Worm (Caenorhabditis elegans) whole organism, L1 larva: ENCODE data around the gene srh-7.

Experiments used
- ceh-88 ChIP-seq: fragments of 200-800 bp; sonication (Bioruptor generic); IDR thresholded peaks from 2 replicates; pipeline ENCODE4 v1.3.6; 2022; ENCODE audit warnings: missing genetic modification characterization, missing compliant biosample characterization
- elt-3 ChIP-seq, 6 experiments: fragments of 150-350 bp in 1 of 6; sonication (generic microtip); optimal IDR thresholded peaks; 2 replicates each; lab custom pipeline; 2017 to 2018; ENCODE audit warnings: missing biosample characterization in 6 of 6, missing genetic modification characterization in 6 of 6, inconsistent platforms in 1 of 6
- fos-1 ChIP-seq: fragments of 150-350 bp; optimal IDR thresholded peaks from 2 replicates; lab custom pipeline; 2014; ENCODE audit warnings: missing biosample characterization, missing genetic modification characterization
- mdl-1 ChIP-seq, 2 experiments: fragments of 150-350 bp; optimal IDR thresholded peaks; 2 replicates each; lab custom pipeline; 2014 to 2017; ENCODE audit warnings: missing biosample characterization in 2 of 2, missing genetic modification characterization in 2 of 2, inconsistent platforms in 1 of 2
- mef-2 ChIP-seq: fragments of 150-350 bp; optimal IDR thresholded peaks from 2 replicates; lab custom pipeline; 2014; ENCODE audit warnings: missing biosample characterization, missing genetic modification characterization
- nhr-11 ChIP-seq: fragments of 150-350 bp; optimal IDR thresholded peaks from 2 replicates; lab custom pipeline; 2014; ENCODE audit warnings: missing biosample characterization, missing genetic modification characterization
- nhr-28 ChIP-seq: fragments of 150-350 bp; optimal IDR thresholded peaks from 2 replicates; lab custom pipeline; 2014; ENCODE audit warnings: missing biosample characterization, missing genetic modification characterization
- rnt-1 ChIP-seq: sonication (generic microtip); optimal IDR thresholded peaks from 2 replicates; lab custom pipeline; 2016; ENCODE audit warnings: mild to moderate bottlenecking, missing genetic modification characterization, moderate library complexity, missing compliant biosample characterization
- skn-1 ChIP-seq: fragments of 150-350 bp; optimal IDR thresholded peaks from 2 replicates; lab custom pipeline; 2014; ENCODE audit warnings: missing biosample characterization, missing genetic modification characterization
- sup-37 ChIP-seq: fragments of 200-800 bp; sonication (Bioruptor generic); optimal IDR thresholded peaks from 2 replicates; lab custom pipeline; 2018; ENCODE audit warnings: mild to moderate bottlenecking, missing genetic modification characterization, missing compliant biosample characterization
- tbx-2 ChIP-seq: sonication (generic microtip); optimal IDR thresholded peaks from 2 replicates; lab custom pipeline; 2016; ENCODE audit warnings: missing genetic modification characterization, missing compliant biosample characterization

ce11 chrV:3970410-3970809 lies 37.6 kb upstream of the srh-7 start, which contains the start of gene cyp-34A9:
- no peak for TF ChIP-seq mdl-1 (tag; optimal IDR thresholded peaks at IDR 0.05; lab: Kevin White, UChicago)
- TF ChIP-seq nhr-28 (tag; lab: Kevin White, UChicago), result no peak
- no peak for TF ChIP-seq skn-1 (tag; lab: Kevin White, UChicago)
- no peak for TF ChIP-seq fos-1 (tag; lab: Kevin White, UChicago)
- no peak for TF ChIP-seq mef-2 (tag; lab: Kevin White, UChicago)
- no peak for TF ChIP-seq ceh-88 (GFP tag; lab: Robert Waterston, UW)
- no peak for TF ChIP-seq rnt-1 (tag; lab: Kevin White, UChicago)
- TF ChIP-seq sup-37 (GFP tag; lab: Kevin White, UChicago), result no peak
- TF ChIP-seq elt-3 (tag; optimal IDR thresholded peaks at IDR 0.05; lab: Kevin White, UChicago), result peak in 4 of 6 experiments; percentile 3 to 65 (median 30)
- TF ChIP-seq nhr-11 (tag; lab: Kevin White, UChicago), result no peak
- no peak for TF ChIP-seq tbx-2 (tag; lab: Kevin White, UChicago)
